Worm (Caenorhabditis elegans) whole organism, L1 larva: ENCODE results near the gene T28B11.1.

Experiments
- C04F5.9 ChIP-seq: sonication (generic microtip); optimal IDR thresholded peaks from 2 replicates; lab custom pipeline; 2016; ENCODE audit warnings: missing genetic modification characterization, missing compliant biosample characterization
- C16A3.4 ChIP-seq: fragments of 150-350 bp; optimal IDR thresholded peaks from 2 replicates; lab custom pipeline; 2014; ENCODE audit warnings: missing biosample characterization, missing genetic modification characterization
- F16B12.6 ChIP-seq: fragments of 150-350 bp; optimal IDR thresholded peaks from 2 replicates; lab custom pipeline; 2014; ENCODE audit warnings: missing biosample characterization, missing genetic modification characterization
- aha-1 ChIP-seq: fragments of 150-350 bp; optimal IDR thresholded peaks from 2 replicates; lab custom pipeline; 2014; ENCODE audit warnings: missing biosample characterization, missing genetic modification characterization
- ama-1 ChIP-seq: fragments of 150-350 bp; optimal IDR thresholded peaks from 2 replicates; lab custom pipeline; 2014
- ceh-82 ChIP-seq, 3 experiments: fragments of 150-350 bp in 1 of 3; sonication (generic microtip) in 2 of 3; optimal IDR thresholded peaks; 2 replicates each; lab custom pipeline; 2014 to 2017; ENCODE audit warnings: missing biosample characterization in 3 of 3, missing genetic modification characterization in 3 of 3
- ceh-90 ChIP-seq: sonication (generic microtip); optimal IDR thresholded peaks from 2 replicates; lab custom pipeline; 2016; ENCODE audit warnings: missing genetic modification characterization, missing compliant biosample characterization
- dpl-1 ChIP-seq, 3 experiments: fragments of 150-350 bp in 2 of 3; sonication (generic microtip) in 1 of 3; optimal IDR thresholded peaks; 2 replicates each; lab custom pipeline; 2014 to 2017; ENCODE audit warnings: missing biosample characterization in 3 of 3, missing genetic modification characterization in 3 of 3, missing genetic modification reagents in 3 of 3
- efl-1 ChIP-seq, 4 experiments: fragments of 150-350 bp; optimal IDR thresholded peaks in 3 of 4; peaks in 1 of 4; 1 replicate in 1 of 4; 2 replicates in 3 of 4; lab custom pipeline; 2014; ENCODE audit warnings: missing biosample characterization in 2 of 4, missing genetic modification characterization in 2 of 4, missing genetic modification reagents in 2 of 4
- egl-13 ChIP-seq: sonication (generic microtip); optimal IDR thresholded peaks from 2 replicates; lab custom pipeline; 2016; ENCODE audit warnings: missing genotype, missing genetic modification reagents, missing genetic modification characterization, missing compliant biosample characterization
- elt-2 ChIP-seq: sonication (generic microtip); optimal IDR thresholded peaks from 2 replicates; lab custom pipeline; 2016; ENCODE audit warnings: missing genetic modification characterization, mild to moderate bottlenecking, inconsistent platforms, missing compliant biosample characterization, missing genetic modification reagents
- elt-3 ChIP-seq, 6 experiments: fragments of 150-350 bp in 1 of 6; sonication (generic microtip); optimal IDR thresholded peaks; 2 replicates each; lab custom pipeline; 2017 to 2018; ENCODE audit warnings: missing biosample characterization in 6 of 6, missing genetic modification characterization in 6 of 6, inconsistent platforms in 1 of 6
- ets-5 ChIP-seq: fragments of 200-800 bp; sonication (Bioruptor generic); IDR thresholded peaks from 2 replicates; pipeline ENCODE4 v1.3.6; 2022; ENCODE audit warnings: missing genetic modification characterization, missing compliant biosample characterization
- fkh-8 ChIP-seq: sonication (generic microtip); optimal IDR thresholded peaks from 2 replicates; lab custom pipeline; 2016; ENCODE audit warnings: mild to moderate bottlenecking, missing genetic modification characterization, missing compliant biosample characterization
- hlh-17 ChIP-seq: fragments of 200-800 bp; sonication (Bioruptor generic); optimal IDR thresholded peaks from 2 replicates; lab custom pipeline; 2018; ENCODE audit warnings: missing genetic modification characterization, mild to moderate bottlenecking, missing compliant biosample characterization, moderate library complexity, borderline replicate concordance
- isw-1 ChIP-seq: fragments of 200-800 bp; sonication (Bioruptor generic); IDR thresholded peaks from 2 replicates; pipeline ENCODE4 v1.3.6; 2022; ENCODE audit warnings: missing genetic modification characterization, missing compliant biosample characterization
- jun-1 ChIP-seq: fragments of 150-350 bp; optimal IDR thresholded peaks from 2 replicates; lab custom pipeline; 2014; ENCODE audit warnings: missing biosample characterization, missing genetic modification reagents, missing genetic modification characterization
- lin-14 ChIP-seq: fragments of 200-800 bp; sonication (Bioruptor generic); optimal IDR thresholded peaks from 2 replicates; lab custom pipeline; 2018; ENCODE audit warnings: mild to moderate bottlenecking, missing genetic modification characterization, moderate library complexity, missing compliant biosample characterization
- lin-35 ChIP-seq, 2 experiments: fragments of 150-350 bp; optimal IDR thresholded peaks; 2 replicates each; lab custom pipeline; 2014; ENCODE audit warnings: missing biosample characterization in 2 of 2, missing genetic modification characterization in 2 of 2, missing genetic modification reagents in 2 of 2
- mdl-1 ChIP-seq, 2 experiments: fragments of 150-350 bp; optimal IDR thresholded peaks; 2 replicates each; lab custom pipeline; 2014 to 2017; ENCODE audit warnings: missing biosample characterization in 2 of 2, missing genetic modification characterization in 2 of 2, inconsistent platforms in 1 of 2
- mef-2 ChIP-seq: fragments of 150-350 bp; optimal IDR thresholded peaks from 2 replicates; lab custom pipeline; 2014; ENCODE audit warnings: missing biosample characterization, missing genetic modification characterization
- mep-1 ChIP-seq: fragments of 150-350 bp; optimal IDR thresholded peaks from 2 replicates; lab custom pipeline; 2014; ENCODE audit warnings: missing biosample characterization, missing genetic modification characterization
- nhr-20 ChIP-seq: sonication (generic microtip); optimal IDR thresholded peaks from 2 replicates; lab custom pipeline; 2016; ENCODE audit warnings: mild to moderate bottlenecking, missing genetic modification characterization, missing compliant biosample characterization
- nhr-76 ChIP-seq: sonication (generic microtip); optimal IDR thresholded peaks from 2 replicates; lab custom pipeline; 2017; ENCODE audit warnings: missing biosample characterization, missing genetic modification characterization
- nhr-77 ChIP-seq: fragments of 150-350 bp; optimal IDR thresholded peaks from 2 replicates; lab custom pipeline; 2014; ENCODE audit warnings: missing biosample characterization, missing genetic modification characterization
- pax-3 ChIP-seq: fragments of 200-800 bp; sonication (Bioruptor generic); optimal IDR thresholded peaks from 2 replicates; lab custom pipeline; 2018; ENCODE audit warnings: mild to moderate bottlenecking, missing genetic modification characterization, moderate library complexity, missing compliant biosample characterization
- pqm-1 ChIP-seq: sonication (generic microtip); optimal IDR thresholded peaks from 3 replicates; lab custom pipeline; 2017; ENCODE audit warnings: missing biosample characterization, missing genetic modification characterization
- snpc-4 ChIP-seq: fragments of 150-350 bp; optimal IDR thresholded peaks from 2 replicates; lab custom pipeline; 2014; ENCODE audit warnings: missing biosample characterization, missing genetic modification characterization
- snu-23 ChIP-seq: sonication (generic microtip); optimal IDR thresholded peaks from 2 replicates; lab custom pipeline; 2016; ENCODE audit warnings: missing genetic modification characterization, missing compliant biosample characterization
- sox-4 ChIP-seq: sonication (generic microtip); optimal IDR thresholded peaks from 2 replicates; lab custom pipeline; 2016; ENCODE audit warnings: missing genetic modification characterization, missing compliant biosample characterization
- sptf-1 ChIP-seq: fragments of 150-350 bp; optimal IDR thresholded peaks from 2 replicates; lab custom pipeline; 2014; ENCODE audit warnings: missing biosample characterization, missing genetic modification characterization
- sup-37 ChIP-seq: fragments of 200-800 bp; sonication (Bioruptor generic); optimal IDR thresholded peaks from 2 replicates; lab custom pipeline; 2018; ENCODE audit warnings: mild to moderate bottlenecking, missing genetic modification characterization, missing compliant biosample characterization
- swsn-7 ChIP-seq: sonication (generic microtip); optimal IDR thresholded peaks from 2 replicates; lab custom pipeline; 2016; ENCODE audit warnings: missing genetic modification characterization, missing compliant biosample characterization
- tbx-2 ChIP-seq: sonication (generic microtip); optimal IDR thresholded peaks from 2 replicates; lab custom pipeline; 2016; ENCODE audit warnings: missing genetic modification characterization, missing compliant biosample characterization
- unc-130 ChIP-seq: fragments of 150-350 bp; optimal IDR thresholded peaks from 2 replicates; lab custom pipeline; 2017; ENCODE audit warnings: missing biosample characterization, missing genetic modification characterization, inconsistent platforms
- unc-62 ChIP-seq: fragments of 150-350 bp; optimal IDR thresholded peaks from 2 replicates; lab custom pipeline; 2014; ENCODE audit warnings: missing biosample characterization, missing genetic modification reagents, missing genetic modification characterization
- unc-86 ChIP-seq: sonication (generic microtip); optimal IDR thresholded peaks from 2 replicates; lab custom pipeline; 2016; ENCODE audit warnings: missing genetic modification characterization, missing compliant biosample characterization
- vab-15 ChIP-seq: sonication (generic microtip); optimal IDR thresholded peaks from 2 replicates; lab custom pipeline; 2017; ENCODE audit warnings: missing genotype, mild to moderate bottlenecking, missing genetic modification characterization, missing compliant biosample characterization
- zag-1 ChIP-seq: fragments of 150-350 bp; optimal IDR thresholded peaks from 2 replicates; lab custom pipeline; 2014; ENCODE audit warnings: missing biosample characterization, missing genetic modification characterization
- ztf-11 ChIP-seq, 2 experiments: sonication (generic microtip); optimal IDR thresholded peaks; 2 replicates each; lab custom pipeline; 2016 to 2017; ENCODE audit warnings: missing genetic modification characterization in 2 of 2, missing biosample characterization in 1 of 2, missing compliant biosample characterization in 1 of 2

Gene T28B11.1

DNA sequence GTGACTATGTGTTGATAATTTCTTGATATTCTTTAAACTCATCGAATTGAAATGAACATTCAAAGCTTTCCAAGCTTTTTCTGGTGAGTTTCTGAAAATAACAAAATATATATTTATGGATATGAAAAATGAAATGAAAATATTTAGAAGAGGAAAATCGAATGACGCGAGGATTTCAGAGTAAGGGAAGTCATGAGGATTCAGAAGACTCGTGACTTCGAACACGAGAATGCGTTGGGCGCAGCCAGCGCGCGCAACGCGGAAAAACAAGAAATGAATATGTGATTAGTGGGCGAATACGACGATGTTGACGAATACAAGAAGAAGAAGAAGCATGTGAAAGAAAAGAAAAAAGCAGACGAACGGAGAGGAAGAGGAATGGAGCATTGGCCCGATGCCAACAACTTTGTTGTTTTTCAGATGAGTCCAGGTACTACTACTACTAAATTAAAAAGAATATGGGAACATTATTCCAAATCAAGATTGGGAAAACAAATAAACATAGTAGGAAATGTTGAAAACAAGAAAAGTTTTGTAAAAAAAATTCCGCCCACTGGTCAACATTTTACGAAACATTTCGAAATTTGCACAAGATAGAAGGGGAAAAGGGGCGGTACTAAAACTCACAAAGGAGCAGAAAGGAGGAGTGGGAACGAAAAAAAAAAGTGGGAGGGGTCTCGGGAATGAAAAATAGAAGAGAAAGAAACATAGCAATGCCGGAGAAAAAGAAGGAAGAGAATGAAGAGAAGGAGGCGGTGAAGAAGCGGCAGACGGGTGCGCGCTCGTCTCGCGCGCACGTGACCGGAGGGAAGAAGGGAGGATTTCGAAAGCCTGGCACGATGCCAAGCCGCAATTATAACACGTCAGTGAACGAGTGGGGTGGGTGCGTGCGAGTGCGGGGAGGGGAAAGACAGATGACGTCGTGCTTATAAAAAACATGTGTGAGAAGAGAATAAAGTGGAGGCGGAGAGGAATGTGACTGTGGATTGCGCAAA, 16.8 kb downstream of the T28B11.1 start (continued):
- peak; percentile 82 for TF ChIP-seq sup-37
- TF ChIP-seq tbx-2 (tag; lab: Kevin White, UChicago), result peak; percentile 94
- peak; percentile 75 for TF ChIP-seq nhr-77
- TF ChIP-seq isw-1, result peak; percentile 83
- peak; percentile 21 for TF ChIP-seq F16B12.6 (tag; lab: Kevin White, UChicago)
- TF ChIP-seq pqm-1 (tag; lab: Kevin White, UChicago), result no peak
- TF ChIP-seq C04F5.9 (tag; lab: Kevin White, UChicago), result no peak
- peak; percentile 46 to 62 (median 60) for TF ChIP-seq dpl-1 (GFP tag; optimal IDR thresholded peaks at IDR 0.05; lab: Kevin White, UChicago)
- TF ChIP-seq unc-86, result peak; percentile 91
- peak; percentile 30 for TF ChIP-seq unc-62 (GFP tag; lab: Kevin White, UChicago)
- no peak for TF ChIP-seq sptf-1 (tag; lab: Kevin White, UChicago)
- TF ChIP-seq unc-130 (tag; lab: Kevin White, UChicago), result peak; percentile 92
- peak; percentile 97 for TF ChIP-seq vab-15 (tag; lab: Kevin White, UChicago)
- peak; percentile 83 for TF ChIP-seq mep-1
- peak; percentile 56 for TF ChIP-seq ceh-90 (tag; lab: Kevin White, UChicago)
- TF ChIP-seq jun-1 (tag; lab: Kevin White, UChicago), result peak; percentile 85
- TF ChIP-seq ztf-11 (tag; optimal IDR thresholded peaks at IDR 0.05; lab: Kevin White, UChicago), result peak in 1 of 2 experiments; percentile 83
- TF ChIP-seq efl-1 (optimal IDR thresholded peaks at IDR 0.05; lab: Kevin White, UChicago), result peak; percentile 70 to 72
- peak; percentile 34 to 93 for TF ChIP-seq efl-1 (GFP tag; optimal IDR thresholded peaks at IDR 0.05 in 1 of 2; lab: Kevin White, UChicago)
- peak; percentile 95 for TF ChIP-seq pax-3 (tag; lab: Kevin White, UChicago)
- peak; percentile 86 to 92 (median 87) for TF ChIP-seq ceh-82 (tag; optimal IDR thresholded peaks at IDR 0.05; lab: Kevin White, UChicago)
- TF ChIP-seq lin-14 (GFP tag; lab: Kevin White, UChicago), result peak; percentile 100
- peak; percentile 82 for TF ChIP-seq aha-1 (tag; lab: Kevin White, UChicago)
- peak in 1 of 6 experiments; percentile 80 for TF ChIP-seq elt-3 (tag; optimal IDR thresholded peaks at IDR 0.05; lab: Kevin White, UChicago)
- no peak for TF ChIP-seq zag-1
- TF ChIP-seq hlh-17 (GFP tag; lab: Kevin White, UChicago), result no peak
- TF ChIP-seq nhr-20 (tag; lab: Kevin White, UChicago), result peak; percentile 93
- TF ChIP-seq snu-23 (GFP tag; lab: Kevin White, UChicago), result peak; percentile 88
- TF ChIP-seq snpc-4 (tag; lab: Kevin White, UChicago), result peak; percentile 94
- peak; percentile 82 for TF ChIP-seq mef-2 (tag; lab: Kevin White, UChicago)
- peak; percentile 94 for TF ChIP-seq egl-13
- TF ChIP-seq elt-2 (tag; lab: Kevin White, UChicago), result peak; percentile 29
- TF ChIP-seq swsn-7 (tag; lab: Kevin White, UChicago), result peak; percentile 90
- peak; percentile 81 for TF ChIP-seq sox-4 (tag; lab: Kevin White, UChicago)
- peak; percentile 88 to 98 for TF ChIP-seq mdl-1 (tag; optimal IDR thresholded peaks at IDR 0.05; lab: Kevin White, UChicago)
- peak; percentile 71 to 73 for TF ChIP-seq lin-35 (GFP tag; optimal IDR thresholded peaks at IDR 0.05; lab: Kevin White, UChicago)
- TF ChIP-seq fkh-8, result peak; percentile 99
- TF ChIP-seq C16A3.4 (tag; lab: Kevin White, UChicago), result peak; percentile 79
- TF ChIP-seq nhr-76, result no peak
- no peak for TF ChIP-seq ets-5

DNA sequence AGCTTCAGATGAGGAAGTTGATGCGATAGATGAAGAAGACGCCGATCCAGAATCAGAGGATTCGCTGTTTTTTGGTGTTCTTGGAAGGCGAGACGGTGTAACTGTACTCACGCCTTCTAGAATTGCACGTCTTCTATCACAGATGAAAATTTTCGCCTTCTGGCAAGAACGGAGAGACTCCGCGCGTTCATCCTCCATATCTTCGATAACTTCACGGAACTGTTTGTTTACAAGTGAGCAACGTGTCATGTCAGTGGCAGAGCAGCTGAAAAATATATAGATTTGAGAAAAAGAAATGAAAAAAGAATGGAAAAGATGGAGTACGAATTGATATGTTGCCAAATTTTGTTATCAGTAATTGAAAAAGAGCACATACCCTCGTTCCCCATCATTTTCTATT, 17.6 kb downstream of the T28B11.1 start:
- TF ChIP-seq ama-1 (lab: Kevin White, UChicago), result no peak
- no peak for TF ChIP-seq efl-1 (optimal IDR thresholded peaks at IDR 0.05; lab: Kevin White, UChicago)
- peak in 1 of 2 experiments; percentile 87 for TF ChIP-seq efl-1 (GFP tag; optimal IDR thresholded peaks at IDR 0.05 in 1 of 2; lab: Kevin White, UChicago)
- TF ChIP-seq lin-35 (GFP tag; optimal IDR thresholded peaks at IDR 0.05; lab: Kevin White, UChicago), result peak in 1 of 2 experiments; percentile 2
